Fruit fly (Drosophila melanogaster): ENCODE results near the gene CG5418.

CG5418 gene

dm6 chr2L:12424555-12424954, 28.5 kb downstream of the CG5418 start, which contains the start of gene Fam92 (continued):
- TF ChIP-seq Blimp-1 (GFP tag; optimal IDR thresholded peaks at IDR 0.05), result peak; percentile 39
- TF ChIP-seq usp (GFP tag; optimal IDR thresholded peaks at IDR 0.05), result no peak
- peak; percentile 31; the same call in 1 of the 2 replicates for TF ChIP-seq CG13287 (GFP tag; IDR thresholded peaks at IDR 0.05; ENCODE audit: partially characterized antibody)
- no peak for TF ChIP-seq crp (GFP tag; optimal IDR thresholded peaks at IDR 0.05)
- TF ChIP-seq hth (optimal IDR thresholded peaks at IDR 0.05), result no peak
- TF ChIP-seq luna (GFP tag; optimal IDR thresholded peaks at IDR 0.05), result no peak
- no peak for TF ChIP-seq her (GFP tag; optimal IDR thresholded peaks at IDR 0.05)
- peak; percentile 72 for TF ChIP-seq vvl (GFP tag; IDR thresholded peaks at IDR 0.05)
- TF ChIP-seq Nf-YC (tag; optimal IDR thresholded peaks at IDR 0.05), result peak; percentile 40
- TF ChIP-seq Mrtf (GFP tag; IDR thresholded peaks at IDR 0.05), result peak; percentile 49; the same call in 2 of the 3 replicates
- no peak for TF ChIP-seq Dfd (GFP tag; optimal IDR thresholded peaks at IDR 0.05)
- TF ChIP-seq jumu (GFP tag; optimal IDR thresholded peaks at IDR 0.05), result peak; percentile 26
- TF ChIP-seq Dref (GFP tag; IDR thresholded peaks at IDR 0.05), result no peak
- no peak for TF ChIP-seq dimm (GFP tag; IDR thresholded peaks at IDR 0.05)
- TF ChIP-seq Doc3 (GFP tag; IDR thresholded peaks at IDR 0.05; ENCODE audit: partially characterized antibody), result no peak
- no peak for TF ChIP-seq CG18764 (GFP tag; optimal IDR thresholded peaks at IDR 0.05)
- no peak for TF ChIP-seq CG11695 (GFP tag; IDR thresholded peaks at IDR 0.05)
- TF ChIP-seq CG4707 (GFP tag; optimal IDR thresholded peaks at IDR 0.05), result no peak
- peak; percentile 41 for TF ChIP-seq NC2α (GFP tag; optimal IDR thresholded peaks at IDR 0.05)
- TF ChIP-seq cas (GFP tag; IDR thresholded peaks at IDR 0.05), result no peak
- TF ChIP-seq Tbp (GFP tag; optimal IDR thresholded peaks at IDR 0.05), result no peak
- peak; percentile 82 for TF ChIP-seq ci (GFP tag; IDR thresholded peaks at IDR 0.05)
- peak; percentile 44 for TF ChIP-seq Fer3 (tag; optimal IDR thresholded peaks at IDR 0.05)
- TF ChIP-seq Pdp1 (GFP tag; optimal IDR thresholded peaks at IDR 0.05), result peak; percentile 45 to 55
- no peak for TF ChIP-seq btn (GFP tag; optimal IDR thresholded peaks at IDR 0.05)
- TF ChIP-seq CG1602 (GFP tag; optimal IDR thresholded peaks at IDR 0.05), result peak; percentile 38
- no peak for TF ChIP-seq CG30020 (tag; optimal IDR thresholded peaks at IDR 0.05)
- no peak for TF ChIP-seq CG4328 (GFP tag; optimal IDR thresholded peaks at IDR 0.05)
- no peak for TF ChIP-seq tna (GFP tag; IDR thresholded peaks at IDR 0.05; ENCODE audit: partially characterized antibody)
- peak; percentile 0 for TF ChIP-seq HmgD (GFP tag; optimal IDR thresholded peaks at IDR 0.05)
- TF ChIP-seq CG3726 (GFP tag; IDR thresholded peaks at IDR 0.05), result no peak
- no peak for TF ChIP-seq ken (GFP tag; IDR thresholded peaks at IDR 0.05)
- TF ChIP-seq HLHmδ (GFP tag; optimal IDR thresholded peaks at IDR 0.05), result no peak
- TF ChIP-seq salm (tag; optimal IDR thresholded peaks at IDR 0.05), result no peak
- no peak for TF ChIP-seq CG9437 (GFP tag; optimal IDR thresholded peaks at IDR 0.05)
- TF ChIP-seq crol (GFP tag; IDR thresholded peaks at IDR 0.05), result no peak
- TF ChIP-seq Scr (GFP tag; IDR thresholded peaks at IDR 0.05; ENCODE audit: partially characterized antibody), result no peak
- TF ChIP-seq CG10366 (GFP tag; IDR thresholded peaks at IDR 0.05), result peak; percentile 44; the same call in 1 of the 2 replicates
- no peak; the same call in 1 of the 2 replicates for TF ChIP-seq CG32772 (GFP tag; IDR thresholded peaks at IDR 0.05)
- no peak for TF ChIP-seq CG12219 (GFP tag; optimal IDR thresholded peaks at IDR 0.05)
- no peak for TF ChIP-seq CG11696 (GFP tag; IDR thresholded peaks at IDR 0.05)
- TF ChIP-seq CG14441 (GFP tag; IDR thresholded peaks at IDR 0.05), result peak; percentile 63
- no peak for TF ChIP-seq C15 (GFP tag; IDR thresholded peaks at IDR 0.05)
- peak; percentile 11; the same call in 1 of the 2 replicates for TF ChIP-seq CG11085 (GFP tag; IDR thresholded peaks at IDR 0.05)
- no peak for TF ChIP-seq gce (GFP tag; IDR thresholded peaks at IDR 0.05)
- TF ChIP-seq scrt (GFP tag; optimal IDR thresholded peaks at IDR 0.05), result no peak
- no peak for TF ChIP-seq CG12236 (GFP tag; optimal IDR thresholded peaks at IDR 0.05)
- no peak for TF ChIP-seq da (GFP tag; optimal IDR thresholded peaks at IDR 0.05)
- peak; percentile 11 for TF ChIP-seq dmrt99B (tag; optimal IDR thresholded peaks at IDR 0.05)
- peak; percentile 36 for TF ChIP-seq CG8944 (GFP tag; optimal IDR thresholded peaks at IDR 0.05)
- TF ChIP-seq wek (GFP tag; optimal IDR thresholded peaks at IDR 0.05), result no peak
- no peak for TF ChIP-seq mirr (GFP tag; optimal IDR thresholded peaks at IDR 0.05)
